Worm (Caenorhabditis elegans) whole organism, mixed stage, embryonic: ENCODE results near the gene K09B3.1.
A peak's percentile ranks its signal among the peaks of the same experiment; 100 is the strongest.

Source experiments
- M03D4.4 ChIP-seq: sonication (generic microtip); optimal IDR thresholded peaks from 2 replicates; lab custom pipeline; 2017; ENCODE audit warnings: mild to moderate bottlenecking, missing genetic modification characterization, missing compliant biosample characterization
- nhr-12 ChIP-seq: fragments of 150-350 bp; optimal IDR thresholded peaks from 2 replicates; lab custom pipeline; 2014; ENCODE audit warnings: missing biosample characterization, missing genetic modification characterization
- nhr-2 ChIP-seq: fragments of 150-350 bp; optimal IDR thresholded peaks from 2 replicates; lab custom pipeline; 2014; ENCODE audit warnings: missing biosample characterization, missing genetic modification characterization
- nhr-76 ChIP-seq: sonication (generic microtip); optimal IDR thresholded peaks from 2 replicates; lab custom pipeline; 2017; ENCODE audit warnings: missing biosample characterization, missing genetic modification characterization
- zip-8 ChIP-seq: fragments of 150-350 bp; optimal IDR thresholded peaks from 2 replicates; lab custom pipeline; 2014; ENCODE audit warnings: missing biosample characterization, missing genetic modification characterization

K09B3.1 gene

ce11 chrIV:3844584-3844983, 50.0 kb downstream of the K09B3.1 start:
- TF ChIP-seq nhr-76 (tag; lab: Kevin White, UChicago) (no peak), nhr-2 (tag; lab: Kevin White, UChicago) (peak; percentile 87), nhr-12 (no peak), M03D4.4 (tag; lab: Kevin White, UChicago) (no peak), zip-8 (tag; lab: Kevin White, UChicago) (peak; percentile 79)
